Worm (Caenorhabditis elegans) whole organism, L4/young adult: ENCODE results near the gene unc-43.

Source experiments
- W03F9.2 ChIP-seq: fragments of 150-350 bp; optimal IDR thresholded peaks from 2 replicates; lab custom pipeline; 2014; ENCODE audit warnings: missing biosample characterization, missing genetic modification characterization
- dao-5 ChIP-seq: sonication (generic microtip); optimal IDR thresholded peaks from 2 replicates; lab custom pipeline; 2016; ENCODE audit warnings: missing genotype, missing genetic modification characterization, moderate library complexity, missing compliant biosample characterization
- him-1 ChIP-seq: sonication (generic microtip); optimal IDR thresholded peaks from 2 replicates; lab custom pipeline; 2016; ENCODE audit warnings: missing genotype, missing genetic modification reagents, missing genetic modification characterization, missing compliant biosample characterization

Gene unc-43

ce11 chrIV:10349871-10350640 lies at the start of gene unc-43, which contains the start of gene Y43C5B.3:
TSS of gene unc-43 (minus strand) at chrIV:10350217.
TSS of gene Y43C5B.3 (plus strand) at chrIV:10350590.
- TF ChIP-seq dao-5 (tag; lab: Kevin White, UChicago) (no peak), him-1 (tag; lab: Kevin White, UChicago) (no peak), W03F9.2 (tag; lab: Kevin White, UChicago) (no peak)

DNA sequence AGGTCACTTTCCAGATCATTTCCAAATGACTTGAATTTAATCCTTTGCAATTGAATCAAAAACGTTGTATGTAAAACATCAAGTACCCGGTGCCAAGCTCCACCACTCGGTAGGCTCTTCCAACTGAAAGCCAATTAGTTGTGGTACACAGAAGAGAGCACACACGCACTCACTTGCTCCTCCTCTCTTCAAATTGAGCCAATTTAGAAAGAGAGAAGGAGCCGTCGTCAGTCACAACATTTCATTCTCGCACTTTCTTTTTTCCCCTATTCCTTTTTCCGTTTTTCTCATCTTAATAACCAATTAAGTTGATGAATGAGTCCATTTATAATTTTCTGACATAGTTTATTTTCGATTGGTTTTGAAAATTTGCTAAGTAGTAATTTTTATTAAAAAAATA lies 48.2 kb upstream of the unc-43 start:
- TF ChIP-seq W03F9.2 (tag; lab: Kevin White, UChicago) = no peak
- TF ChIP-seq him-1 (tag; lab: Kevin White, UChicago) = no peak
- no peak for TF ChIP-seq dao-5 (tag; lab: Kevin White, UChicago)

- TF ChIP-seq him-1 (tag; lab: Kevin White, UChicago) (peak; percentile 1), W03F9.2 (tag; lab: Kevin White, UChicago) (no peak)
Measured at ce11 chrIV:10396827-10397226, 46.8 kb upstream of the unc-43 start.

- TF ChIP-seq him-1 (tag; lab: Kevin White, UChicago) = no peak
- TF ChIP-seq dao-5 (tag; lab: Kevin White, UChicago) = no peak
- no peak for TF ChIP-seq W03F9.2 (tag; lab: Kevin White, UChicago)
Measured at ce11 chrIV:10394858-10395257, 44.8 kb upstream of the unc-43 start, which contains the start of gene R10H10.4. TSS of gene R10H10.4 (minus strand) at chrIV:10394958.

- no peak for TF ChIP-seq W03F9.2 (tag; lab: Kevin White, UChicago)
- TF ChIP-seq dao-5 (tag; lab: Kevin White, UChicago) = no peak
- TF ChIP-seq him-1 (tag; lab: Kevin White, UChicago) = no peak
Measured at ce11 chrIV:10391827-10392226, 41.8 kb upstream of the unc-43 start, which contains the start of gene spe-26. TSS of gene spe-26 (minus strand) at chrIV:10391927.

DNA sequence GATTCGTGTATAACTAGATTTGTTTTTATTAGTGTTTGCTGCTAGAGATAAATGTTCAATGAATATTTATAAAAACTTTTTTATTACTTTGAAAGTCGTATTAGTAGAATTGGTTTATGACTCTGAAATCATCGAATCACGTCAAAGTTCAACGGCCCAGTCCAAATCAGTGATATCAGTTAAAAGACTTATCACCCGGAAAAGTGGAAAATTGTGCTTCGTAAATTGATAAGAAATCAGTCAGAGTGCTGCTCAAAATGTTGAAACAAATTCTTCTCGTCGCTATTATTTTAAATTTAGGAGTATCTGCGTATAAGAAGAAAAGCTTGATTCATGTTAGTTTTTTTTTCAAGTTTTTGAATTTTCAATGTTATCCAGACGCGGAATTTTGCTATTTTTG lies 38.2 kb upstream of the unc-43 start, which contains the start of gene R10H10.3:
Gene R10H10.3 (plus strand): TSS at position 243 of the 400 bp plus-strand sequence.
- no peak for TF ChIP-seq him-1 (tag; lab: Kevin White, UChicago)
- no peak for TF ChIP-seq dao-5 (tag; lab: Kevin White, UChicago)
- TF ChIP-seq W03F9.2 (tag; lab: Kevin White, UChicago) = no peak

- TF ChIP-seq dao-5 (tag; lab: Kevin White, UChicago) (no peak), W03F9.2 (tag; lab: Kevin White, UChicago) (no peak), him-1 (tag; lab: Kevin White, UChicago) (no peak)
Measured at ce11 chrIV:10387113-10387512, 37.1 kb upstream of the unc-43 start, which contains the start of gene nfu-1. TSS of gene nfu-1 (plus strand) at chrIV:10387413.

DNA sequence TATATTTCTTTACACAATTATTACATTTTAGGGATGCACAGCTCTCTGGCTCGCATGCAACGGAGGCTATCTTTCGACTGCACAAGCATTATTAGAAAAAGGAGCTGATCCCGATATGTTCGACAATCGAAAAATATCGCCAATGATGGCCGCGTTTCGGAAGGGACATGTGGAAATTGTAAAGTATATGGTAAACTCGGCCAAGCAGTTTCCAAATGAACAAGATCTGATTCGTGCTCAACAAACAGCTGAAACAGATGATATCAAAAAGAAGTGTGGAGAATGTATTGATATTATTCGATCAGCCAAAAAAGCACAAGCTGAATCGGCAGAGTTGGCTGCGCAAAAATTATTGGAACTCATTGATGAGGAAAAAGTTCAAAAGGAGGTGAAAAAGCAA lies 32.9 kb upstream of the unc-43 start:
- TF ChIP-seq dao-5 (tag; lab: Kevin White, UChicago) (no peak), W03F9.2 (tag; lab: Kevin White, UChicago) (no peak), him-1 (tag; lab: Kevin White, UChicago) (no peak)

ce11 chrIV:10381035-10381434 lies 31.0 kb upstream of the unc-43 start:
- TF ChIP-seq dao-5 (tag; lab: Kevin White, UChicago) (no peak), W03F9.2 (tag; lab: Kevin White, UChicago) (no peak), him-1 (tag; lab: Kevin White, UChicago) (no peak)

DNA sequence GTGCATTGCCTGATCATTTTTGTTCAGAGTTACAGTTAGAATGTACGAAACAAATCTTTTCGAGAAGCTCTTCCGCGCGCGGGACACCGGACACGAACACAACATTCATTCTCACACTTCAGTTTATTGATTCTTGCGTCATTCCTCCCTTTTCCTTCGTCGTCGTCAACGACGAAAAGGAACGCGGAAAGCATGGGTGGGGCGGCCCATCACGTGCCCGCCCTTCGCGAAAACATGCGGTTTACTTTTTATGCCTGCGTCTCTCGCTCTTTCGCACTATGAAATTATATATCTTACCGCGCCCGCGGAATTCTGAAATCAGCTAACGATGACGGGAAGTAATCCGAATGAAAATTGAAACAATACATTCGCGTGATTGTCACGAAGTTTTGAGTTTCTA lies 30.6 kb upstream of the unc-43 start:
- TF ChIP-seq dao-5 (tag; lab: Kevin White, UChicago) (no peak), W03F9.2 (tag; lab: Kevin White, UChicago) (no peak)

DNA sequence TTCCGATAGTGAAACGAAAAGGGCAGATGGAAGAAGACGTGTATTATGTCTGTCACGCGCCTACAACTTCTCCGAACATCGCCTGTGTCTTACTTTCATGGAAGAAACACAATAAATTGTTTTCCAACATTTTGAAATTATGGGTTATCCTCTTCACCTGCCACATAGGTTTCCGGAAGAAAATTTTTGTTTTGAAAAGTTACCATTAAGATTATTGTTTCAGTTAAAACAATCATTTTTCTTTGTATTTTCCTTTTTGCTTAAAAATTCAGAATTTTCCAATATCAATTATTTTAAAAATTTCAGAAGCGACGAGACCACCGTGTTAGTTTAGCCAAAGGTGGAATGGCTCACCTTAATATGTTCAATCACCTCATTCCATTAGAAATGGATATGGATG lies 24.6 kb upstream of the unc-43 start, which contains the start of gene mask-1:
Gene mask-1 (plus strand): TSS at position 301 of the 400 bp plus-strand sequence.
- TF ChIP-seq him-1 (tag; lab: Kevin White, UChicago) = no peak
- TF ChIP-seq W03F9.2 (tag; lab: Kevin White, UChicago) = no peak
- no peak for TF ChIP-seq dao-5 (tag; lab: Kevin White, UChicago)

DNA sequence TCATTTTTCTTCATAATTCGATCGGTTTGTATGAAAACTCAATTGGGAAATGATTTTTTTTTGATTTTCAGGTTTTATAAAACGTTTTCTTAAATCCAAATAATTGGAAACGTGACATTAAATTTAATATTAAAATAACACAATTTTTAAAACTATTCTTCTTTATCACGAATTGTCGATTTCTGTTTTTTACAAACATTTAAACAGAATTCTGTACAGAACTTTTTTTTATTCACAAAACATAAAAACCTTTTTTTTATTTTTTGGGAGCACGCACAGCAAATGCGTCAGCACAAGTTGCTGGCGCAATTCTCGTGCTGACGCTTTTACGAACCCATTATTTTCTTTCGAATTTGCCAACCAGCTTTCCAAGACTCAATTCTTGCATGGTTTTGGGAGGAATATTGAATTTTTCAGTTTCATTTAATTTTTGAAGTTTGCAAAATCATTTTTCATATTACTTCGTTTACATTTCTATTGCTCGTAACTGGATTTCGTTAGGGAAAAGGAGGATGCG lies 23.8 kb upstream of the unc-43 start, which contains the start of gene mpz-5:
Gene mpz-5 (minus strand): TSS at position 51 of the 517 bp plus-strand sequence.
- peak; percentile 86 for TF ChIP-seq W03F9.2 (tag; lab: Kevin White, UChicago)
- no peak for TF ChIP-seq him-1 (tag; lab: Kevin White, UChicago)

ce11 chrIV:10368326-10368725 lies 18.3 kb upstream of the unc-43 start, which contains the start of gene iars-1:
TSS of gene iars-1 (plus strand) at chrIV:10368601.
- no peak for TF ChIP-seq him-1 (tag; lab: Kevin White, UChicago)
- no peak for TF ChIP-seq dao-5 (tag; lab: Kevin White, UChicago)
- TF ChIP-seq W03F9.2 (tag; lab: Kevin White, UChicago) = no peak
